Fruit fly (Drosophila melanogaster): ENCODE results near the gene ninaG.

- TF ChIP-seq cnc (optimal IDR thresholded peaks at IDR 0.05) (no peak), cic (GFP tag; optimal IDR thresholded peaks at IDR 0.05) (no peak), CG5204 (GFP tag; optimal IDR thresholded peaks at IDR 0.05) (no peak)
These were observed 18.6 kb downstream of the ninaG start for dm6 chr3R:11402894-11403293.

Data from whole organism, adult.